Fruit fly (Drosophila melanogaster) whole organism, embryonic: ENCODE measurements around the gene Uro.

Experiments
- Adf1 ChIP-seq: fragments of 200-800 bp; sonication (Bioruptor generic); IDR thresholded peaks from 2 replicates; pipeline ENCODE4 v1.3.6; 2022; ENCODE audit warnings: missing biosample characterization, missing genetic modification characterization
- CG1024 ChIP-seq: fragments of 200-800 bp; sonication (Bioruptor generic); IDR thresholded peaks from 2 replicates; pipeline ENCODE4 v1.3.6; 2022; ENCODE audit warnings: missing biosample characterization, missing genetic modification characterization
- CG10959 ChIP-seq: fragments of 200-800 bp; sonication (Bioruptor generic); IDR thresholded peaks from 2 replicates; pipeline ENCODE4 v1.3.6; 2022; ENCODE audit warnings: missing biosample characterization, missing genetic modification characterization
- CG11696 ChIP-seq: fragments of 200-800 bp; sonication (Bioruptor generic); IDR thresholded peaks from 2 replicates; pipeline ENCODE4 v1.3.6; 2022; ENCODE audit warnings: missing biosample characterization, missing genetic modification characterization
- CG13424 ChIP-seq: fragments of 200-800 bp; sonication (Bioruptor generic); optimal IDR thresholded peaks from 2 replicates; lab custom pipeline; 2019; ENCODE audit warnings: missing biosample characterization, mild to moderate bottlenecking, missing genetic modification characterization, moderate library complexity
- CG15073 ChIP-seq: fragments of 200-800 bp; sonication (Bioruptor generic); optimal IDR thresholded peaks from 2 replicates; lab custom pipeline; 2016; ENCODE audit warnings: missing biosample characterization, missing genetic modification characterization
- CG18599 ChIP-seq: fragments of 200-800 bp; sonication (Bioruptor generic); optimal IDR thresholded peaks from 3 replicates; lab custom pipeline; 2017; ENCODE audit warnings: missing biosample characterization, missing genetic modification characterization, mild to moderate bottlenecking, moderate library complexity, missing genetic modification reagents
- CG2875 ChIP-seq: fragments of 200-800 bp; sonication (Bioruptor generic); optimal IDR thresholded peaks from 2 replicates; lab custom pipeline; 2017; ENCODE audit warnings: missing biosample characterization, mild to moderate bottlenecking, missing genetic modification characterization, missing genetic modification reagents
- CG31388 ChIP-seq: fragments of 200-800 bp; sonication (Bioruptor generic); optimal IDR thresholded peaks from 2 replicates; lab custom pipeline; 2016; ENCODE audit warnings: missing biosample characterization, missing genetic modification characterization
- CG32772 ChIP-seq: fragments of 200-800 bp; sonication (Bioruptor generic); IDR thresholded peaks from 2 replicates; pipeline ENCODE4 v1.3.6; 2022; ENCODE audit warnings: missing biosample characterization, missing genetic modification characterization
- CG34422 ChIP-seq: fragments of 200-800 bp; sonication (Bioruptor generic); IDR thresholded peaks from 3 replicates; pipeline ENCODE4 v1.3.6; 2022; ENCODE audit warnings: missing biosample characterization, missing genetic modification characterization
- CG42726 ChIP-seq: fragments of 200-800 bp; sonication (Bioruptor generic); IDR thresholded peaks from 2 replicates; pipeline ENCODE4 v1.3.6; 2022; ENCODE audit warnings: missing biosample characterization, missing genetic modification characterization; ENCODE audit not compliant: partially characterized antibody
- CG4424 ChIP-seq: fragments of 200-800 bp; sonication (Bioruptor generic); optimal IDR thresholded peaks from 3 replicates; lab custom pipeline; 2016; ENCODE audit warnings: missing biosample characterization, missing genetic modification characterization
- CG4730 ChIP-seq: fragments of 200-800 bp; sonication (Bioruptor generic); IDR thresholded peaks from 2 replicates; pipeline ENCODE4 v1.3.6; 2022; ENCODE audit warnings: missing biosample characterization, missing genetic modification characterization
- CG6813 ChIP-seq: fragments of 200-800 bp; sonication (Bioruptor generic); optimal IDR thresholded peaks from 2 replicates; lab custom pipeline; 2017; ENCODE audit warnings: missing biosample characterization, missing genetic modification characterization, mild to moderate bottlenecking, moderate library complexity, missing genetic modification reagents
- CG9437 ChIP-seq: fragments of 200-800 bp; sonication (Bioruptor generic); optimal IDR thresholded peaks from 2 replicates; lab custom pipeline; 2018; ENCODE audit warnings: missing biosample characterization, mild to moderate bottlenecking, missing genetic modification characterization
- CG9817 ChIP-seq: fragments of 200-800 bp; sonication (Bioruptor generic); optimal IDR thresholded peaks from 2 replicates; lab custom pipeline; 2018; ENCODE audit warnings: missing biosample characterization, mild to moderate bottlenecking, missing genetic modification characterization, moderate library complexity
- CoRest ChIP-seq: fragments of 200-800 bp; sonication (Bioruptor generic); optimal IDR thresholded peaks from 3 replicates; lab custom pipeline; 2018; ENCODE audit warnings: missing biosample characterization, mild to moderate bottlenecking, missing genetic modification characterization, moderate library complexity
- Dfd ChIP-seq, 2 experiments: fragments of >200 bp; optimal IDR thresholded peaks; 2 replicates each; lab custom pipeline; 2017; ENCODE audit warnings: missing biosample characterization in 2 of 2, missing genetic modification characterization in 2 of 2
- Dref ChIP-seq: fragments of 200-800 bp; sonication (Bioruptor generic); IDR thresholded peaks from 2 replicates; pipeline ENCODE4 v1.3.6; 2022; ENCODE audit warnings: missing biosample characterization, missing genetic modification characterization
- HLH54F ChIP-seq: fragments of 200-800 bp; sonication (Bioruptor generic); optimal IDR thresholded peaks from 3 replicates; lab custom pipeline; 2016; ENCODE audit warnings: missing biosample characterization, missing genetic modification characterization
- Lhr ChIP-seq: fragments of 200-800 bp; sonication (Bioruptor generic); optimal IDR thresholded peaks from 3 replicates; lab custom pipeline; 2017; ENCODE audit warnings: mild to moderate bottlenecking, missing biosample characterization, missing genetic modification reagents, missing genetic modification characterization
- MBD-R2 ChIP-seq: fragments of 200-800 bp; sonication (Bioruptor generic); IDR thresholded peaks from 2 replicates; pipeline ENCODE4 v1.3.6; 2022; ENCODE audit warnings: missing biosample characterization, missing genetic modification characterization
- MESR4 ChIP-seq: fragments of 200-800 bp; sonication (Bioruptor generic); optimal IDR thresholded peaks from 2 replicates; lab custom pipeline; 2018; ENCODE audit warnings: missing biosample characterization, mild to moderate bottlenecking, missing genetic modification characterization, moderate library complexity
- MTF-1 ChIP-seq: fragments of 200-800 bp; sonication (Bioruptor generic); optimal IDR thresholded peaks from 2 replicates; lab custom pipeline; 2018; ENCODE audit warnings: missing biosample characterization, mild to moderate bottlenecking, missing genetic modification characterization, borderline replicate concordance
- NfI ChIP-seq: fragments of 200-800 bp; sonication (Bioruptor generic); optimal IDR thresholded peaks from 3 replicates; lab custom pipeline; 2018; ENCODE audit warnings: missing biosample characterization, mild to moderate bottlenecking, missing genetic modification characterization, moderate library complexity
- Rx ChIP-seq: fragments of 200-800 bp; sonication (Bioruptor generic); IDR thresholded peaks from 2 replicates; pipeline ENCODE4 v1.3.6; 2022; ENCODE audit warnings: missing biosample characterization, missing genetic modification characterization
- Scr ChIP-seq: fragments of 200-800 bp; sonication (Bioruptor generic); IDR thresholded peaks from 2 replicates; pipeline ENCODE4 v1.3.6; 2022; ENCODE audit warnings: missing biosample characterization, missing genetic modification characterization; ENCODE audit not compliant: partially characterized antibody
- TFAM ChIP-seq: fragments of 200-800 bp; sonication (Bioruptor generic); optimal IDR thresholded peaks from 2 replicates; lab custom pipeline; 2017; ENCODE audit warnings: missing biosample characterization, missing genetic modification characterization, inconsistent platforms
- Taf1 ChIP-seq: fragments of 200-800 bp; sonication (Bioruptor generic); IDR thresholded peaks from 2 replicates; pipeline ENCODE4 v1.3.6; 2022; ENCODE audit warnings: missing biosample characterization, missing genetic modification characterization
- Tbp ChIP-seq: fragments of >200 bp; optimal IDR thresholded peaks from 2 replicates; lab custom pipeline; 2018; ENCODE audit warnings: missing biosample characterization, missing genetic modification characterization
- bigmax ChIP-seq: fragments of 200-800 bp; sonication (Bioruptor generic); optimal IDR thresholded peaks from 2 replicates; lab custom pipeline; 2018; ENCODE audit warnings: missing biosample characterization, mild to moderate bottlenecking, missing genetic modification characterization
- br ChIP-seq: fragments of >200 bp; optimal IDR thresholded peaks from 2 replicates; lab custom pipeline; 2017
- cad ChIP-seq: fragments of >200 bp; optimal IDR thresholded peaks from 2 replicates; lab custom pipeline; 2017; ENCODE audit warnings: missing biosample characterization, missing genetic modification characterization
- corto ChIP-seq: fragments of 200-800 bp; sonication (Bioruptor generic); optimal IDR thresholded peaks from 2 replicates; lab custom pipeline; 2016; ENCODE audit warnings: missing biosample characterization, mild to moderate bottlenecking, missing genetic modification characterization, moderate library complexity
- dati ChIP-seq: fragments of 200-800 bp; sonication (Bioruptor generic); IDR thresholded peaks from 2 replicates; pipeline ENCODE4 v1.3.6; 2022; ENCODE audit warnings: missing biosample characterization, missing genetic modification characterization
- dmrt11E ChIP-seq: fragments of 200-800 bp; sonication (Bioruptor generic); optimal IDR thresholded peaks from 3 replicates; lab custom pipeline; 2018; ENCODE audit warnings: missing biosample characterization, mild to moderate bottlenecking, missing genetic modification characterization, moderate library complexity
- grn ChIP-seq: fragments of 200-800 bp; sonication (Bioruptor generic); optimal IDR thresholded peaks from 3 replicates; lab custom pipeline; 2017; ENCODE audit warnings: missing biosample characterization, missing genetic modification characterization
- hb ChIP-seq: fragments of 200-800 bp; sonication (Bioruptor generic); IDR thresholded peaks from 3 replicates; pipeline ENCODE4 v1.3.6; 2022; ENCODE audit warnings: missing biosample characterization, missing genetic modification characterization; ENCODE audit not compliant: partially characterized antibody
- hth ChIP-seq: fragments of >200 bp; optimal IDR thresholded peaks from 2 replicates; lab custom pipeline; 2017; ENCODE audit warnings: inconsistent platforms
- lov ChIP-seq, 2 experiments: fragments of 200-800 bp in 1 of 2; fragments of >200 bp in 1 of 2; sonication (Bioruptor generic) in 1 of 2; IDR thresholded peaks in 1 of 2; optimal IDR thresholded peaks in 1 of 2; 2 replicates in 1 of 2; 3 replicates in 1 of 2; pipeline versions ENCODE4 v1.3.6 to Lab custom; 2017 to 2022; ENCODE audit warnings: missing biosample characterization in 1 of 2, missing genetic modification characterization in 1 of 2
- p53 ChIP-seq: fragments of 200-800 bp; sonication (Bioruptor generic); optimal IDR thresholded peaks from 2 replicates; lab custom pipeline; 2016; ENCODE audit warnings: missing biosample characterization, missing genetic modification characterization
- pnt ChIP-seq: fragments of 200-800 bp; sonication (Bioruptor generic); optimal IDR thresholded peaks from 3 replicates; lab custom pipeline; 2016; ENCODE audit warnings: missing biosample characterization, missing genetic modification characterization
- pum ChIP-seq: fragments of 200-800 bp; sonication (Bioruptor generic); optimal IDR thresholded peaks from 2 replicates; lab custom pipeline; 2016; ENCODE audit warnings: missing biosample characterization, missing genetic modification characterization
- ranshi ChIP-seq: fragments of 200-800 bp; sonication (Bioruptor generic); IDR thresholded peaks from 2 replicates; pipeline ENCODE4 v1.3.6; 2022; ENCODE audit warnings: missing biosample characterization, missing genetic modification characterization
- salm ChIP-seq: fragments of 200-800 bp; sonication (Bioruptor generic); optimal IDR thresholded peaks from 2 replicates; lab custom pipeline; 2018; ENCODE audit warnings: missing biosample characterization, mild to moderate bottlenecking, missing genetic modification characterization
- sens-2 ChIP-seq: fragments of 200-800 bp; sonication (Bioruptor generic); IDR thresholded peaks from 2 replicates; pipeline ENCODE4 v1.3.6; 2022; ENCODE audit warnings: missing biosample characterization, missing genetic modification characterization
- sisA ChIP-seq: fragments of 200-800 bp; sonication (Bioruptor generic); IDR thresholded peaks from 2 replicates; pipeline ENCODE4 v1.3.6; 2022; ENCODE audit warnings: missing biosample characterization, missing genetic modification characterization
- sr ChIP-seq: fragments of 200-800 bp; sonication (Bioruptor generic); IDR thresholded peaks from 3 replicates; pipeline ENCODE4 v1.3.6; 2022; ENCODE audit warnings: missing biosample characterization, missing genetic modification characterization
- ssp ChIP-seq: fragments of 200-800 bp; sonication (Bioruptor generic); IDR thresholded peaks from 2 replicates; pipeline ENCODE4 v1.3.6; 2022; ENCODE audit warnings: missing biosample characterization, missing genetic modification characterization
- stc ChIP-seq: fragments of 200-800 bp; sonication (Bioruptor generic); IDR thresholded peaks from 2 replicates; pipeline ENCODE4 v1.3.6; 2022; ENCODE audit warnings: missing biosample characterization, missing genetic modification characterization
- sug ChIP-seq: fragments of 200-800 bp; optimal IDR thresholded peaks from 2 replicates; lab custom pipeline; 2019; ENCODE audit warnings: missing biosample characterization, mild to moderate bottlenecking, missing genetic modification characterization, moderate library complexity

Gene Uro

dm6 chr2L:7828231-7828630 is 48.3 kb downstream of the Uro start (continued):
- peak; percentile 48 for TF ChIP-seq sug (tag; lab: Kevin White, UChicago)
- no peak for TF ChIP-seq corto (GFP tag; lab: Kevin White, UChicago)
- TF ChIP-seq MESR4 = peak; percentile 13
- TF ChIP-seq Taf1 (GFP tag; lab: Robert Waterston, UW) = no peak
- peak; percentile 16 for TF ChIP-seq CoRest
- TF ChIP-seq Rx (GFP tag; lab: Robert Waterston, UW) = no peak
- peak; percentile 29 for TF ChIP-seq grn
- peak; percentile 77 for TF ChIP-seq CG42726 (GFP tag; lab: Robert Waterston, UW)
- no peak for TF ChIP-seq CG10959 (GFP tag; lab: Robert Waterston, UW)
- TF ChIP-seq CG18599 = peak; percentile 42
- TF ChIP-seq Dfd (GFP tag; optimal IDR thresholded peaks at IDR 0.05; lab: Kevin White, UChicago) = no peak
- TF ChIP-seq cad (GFP tag; lab: Kevin White, UChicago) = no peak
- no peak for TF ChIP-seq sens-2 (GFP tag; lab: Robert Waterston, UW)
- TF ChIP-seq pnt (GFP tag; lab: Kevin White, UChicago) = no peak
- TF ChIP-seq stc (GFP tag; lab: Robert Waterston, UW) = no peak
- no peak for TF ChIP-seq CG4424 (GFP tag; lab: Kevin White, UChicago)
- no peak for TF ChIP-seq sisA (GFP tag; lab: Robert Waterston, UW)
- TF ChIP-seq Adf1 (GFP tag; lab: Robert Waterston, UW) = peak; percentile 70
- TF ChIP-seq pum = no peak
- peak; percentile 36 for TF ChIP-seq NfI (GFP tag; lab: Kevin White, UChicago)
- TF ChIP-seq CG9817 (tag; lab: Kevin White, UChicago) = no peak
- peak; percentile 86 for TF ChIP-seq CG32772 (GFP tag; lab: Robert Waterston, UW)
- TF ChIP-seq dmrt11E (tag; lab: Kevin White, UChicago) = no peak
- no peak for TF ChIP-seq CG1024 (GFP tag; lab: Robert Waterston, UW)
- no peak for TF ChIP-seq Tbp
- no peak for TF ChIP-seq hb
- no peak for TF ChIP-seq hth
- no peak for TF ChIP-seq ranshi (GFP tag; lab: Robert Waterston, UW)
- no peak for TF ChIP-seq salm (tag; lab: Kevin White, UChicago)
- no peak for TF ChIP-seq dati (GFP tag; lab: Robert Waterston, UW)
- peak; percentile 19 for TF ChIP-seq CG6813
- TF ChIP-seq CG9437 (GFP tag; lab: Kevin White, UChicago) = no peak
- TF ChIP-seq Dref = no peak
- no peak for TF ChIP-seq CG31388 (GFP tag; lab: Kevin White, UChicago)
- TF ChIP-seq br (lab: Kevin White, UChicago) = no peak
- peak; percentile 90 for TF ChIP-seq CG34422 (GFP tag; lab: Robert Waterston, UW)
- TF ChIP-seq bigmax (GFP tag; lab: Kevin White, UChicago) = peak; percentile 29
- TF ChIP-seq Lhr = no peak
- no peak for TF ChIP-seq Scr (GFP tag; lab: Robert Waterston, UW)
- TF ChIP-seq CG2875 (GFP tag; lab: Kevin White, UChicago) = no peak
- no peak for TF ChIP-seq CG4730 (GFP tag; lab: Robert Waterston, UW)
- TF ChIP-seq MTF-1 (GFP tag; lab: Kevin White, UChicago) = peak; percentile 16
- TF ChIP-seq CG11696 = no peak
- no peak for TF ChIP-seq p53 (GFP tag; lab: Kevin White, UChicago)
- no peak for TF ChIP-seq CG13424
- TF ChIP-seq sr (GFP tag; lab: Robert Waterston, UW) = no peak
- TF ChIP-seq TFAM = no peak
- no peak for TF ChIP-seq lov (optimal IDR thresholded peaks at IDR 0.05; lab: Kevin White, UChicago)
- TF ChIP-seq lov (GFP tag; IDR thresholded peaks at IDR 0.05; lab: Robert Waterston, UW) = peak; percentile 67; the same call in 1 of the 3 replicates
- no peak for TF ChIP-seq ssp
- TF ChIP-seq HLH54F (GFP tag; lab: Kevin White, UChicago) = no peak
- peak; percentile 30; the same call in 1 of the 2 replicates for TF ChIP-seq MBD-R2 (GFP tag; lab: Robert Waterston, UW)
- TF ChIP-seq CG15073 (GFP tag; lab: Kevin White, UChicago) = no peak
